Fruit fly (Drosophila melanogaster) whole organism, embryonic: ENCODE data around the gene PhKgamma.

Source experiments
- Abd-B ChIP-seq: fragments of 200-800 bp; sonication (Bioruptor generic); optimal IDR thresholded peaks from 2 replicates; lab custom pipeline; 2018; ENCODE audit warnings: missing biosample characterization, mild to moderate bottlenecking, missing genetic modification characterization, moderate library complexity
- CG10321 ChIP-seq: fragments of 200-800 bp; sonication (Bioruptor generic); IDR thresholded peaks from 2 replicates; pipeline ENCODE4 v1.3.6; 2022; ENCODE audit warnings: missing biosample characterization, missing genetic modification characterization
- CG10979 ChIP-seq: fragments of 200-800 bp; sonication (Bioruptor generic); optimal IDR thresholded peaks from 2 replicates; lab custom pipeline; 2018; ENCODE audit warnings: missing biosample characterization, mild to moderate bottlenecking, missing genetic modification characterization, moderate library complexity
- CG11093 ChIP-seq: fragments of 200-800 bp; sonication (Bioruptor generic); IDR thresholded peaks from 3 replicates; pipeline ENCODE4 v1.3.6; 2022; ENCODE audit warnings: missing biosample characterization, missing genetic modification characterization
- CG11398 ChIP-seq: fragments of 200-800 bp; sonication (Bioruptor generic); optimal IDR thresholded peaks from 2 replicates; lab custom pipeline; 2016; ENCODE audit warnings: missing biosample characterization, missing genetic modification characterization
- CG11695 ChIP-seq: fragments of 200-800 bp; sonication (Bioruptor generic); IDR thresholded peaks from 3 replicates; pipeline ENCODE4 v1.3.6; 2022; ENCODE audit warnings: missing biosample characterization, missing genetic modification characterization
- CG11696 ChIP-seq: fragments of 200-800 bp; sonication (Bioruptor generic); IDR thresholded peaks from 2 replicates; pipeline ENCODE4 v1.3.6; 2022; ENCODE audit warnings: missing biosample characterization, missing genetic modification characterization
- CG12071 ChIP-seq: fragments of 200-800 bp; sonication (Bioruptor generic); optimal IDR thresholded peaks from 3 replicates; lab custom pipeline; 2018; ENCODE audit warnings: missing biosample characterization, mild to moderate bottlenecking, missing genetic modification characterization
- CG12155 ChIP-seq: fragments of 200-800 bp; sonication (Bioruptor generic); optimal IDR thresholded peaks from 3 replicates; lab custom pipeline; 2016; ENCODE audit warnings: missing biosample characterization, missing genetic modification characterization
- CG12299 ChIP-seq: fragments of 200-800 bp; sonication (Bioruptor generic); optimal IDR thresholded peaks from 2 replicates; lab custom pipeline; 2018; ENCODE audit warnings: missing biosample characterization, mild to moderate bottlenecking, missing genetic modification characterization
- CG14014 ChIP-seq: fragments of 200-800 bp; sonication (Bioruptor generic); IDR thresholded peaks from 2 replicates; pipeline ENCODE4 v1.3.6; 2022; ENCODE audit warnings: missing biosample characterization, missing genetic modification characterization
- CG14710 ChIP-seq: fragments of 200-800 bp; sonication (Bioruptor generic); optimal IDR thresholded peaks from 3 replicates; lab custom pipeline; 2019; ENCODE audit warnings: missing biosample characterization, mild to moderate bottlenecking, missing genetic modification characterization, moderate library complexity
- CG15073 ChIP-seq: fragments of 200-800 bp; sonication (Bioruptor generic); optimal IDR thresholded peaks from 2 replicates; lab custom pipeline; 2016; ENCODE audit warnings: missing biosample characterization, missing genetic modification characterization
- CG15601 ChIP-seq: fragments of 200-800 bp; sonication (Bioruptor generic); optimal IDR thresholded peaks from 3 replicates; lab custom pipeline; 2019; ENCODE audit warnings: missing biosample characterization, mild to moderate bottlenecking, missing genetic modification characterization, moderate library complexity
- CG15696 ChIP-seq: fragments of 200-800 bp; sonication (Bioruptor generic); optimal IDR thresholded peaks from 2 replicates; lab custom pipeline; 2019; ENCODE audit warnings: missing biosample characterization, mild to moderate bottlenecking, missing genetic modification characterization, moderate library complexity
- CG18476 ChIP-seq: fragments of 200-800 bp; sonication (Bioruptor generic); optimal IDR thresholded peaks from 2 replicates; lab custom pipeline; 2016; ENCODE audit warnings: missing biosample characterization, mild to moderate bottlenecking, missing genetic modification characterization
- CG2120 ChIP-seq: fragments of 200-800 bp; sonication (Bioruptor generic); optimal IDR thresholded peaks from 3 replicates; lab custom pipeline; 2016; ENCODE audit warnings: missing biosample characterization, missing genetic modification characterization
- CG2202 ChIP-seq: fragments of 200-800 bp; sonication (Bioruptor generic); optimal IDR thresholded peaks from 2 replicates; lab custom pipeline; 2018; ENCODE audit warnings: missing biosample characterization, mild to moderate bottlenecking, missing genetic modification characterization
- CG6683 ChIP-seq: fragments of 200-800 bp; sonication (Bioruptor generic); optimal IDR thresholded peaks from 2 replicates; lab custom pipeline; 2017; ENCODE audit warnings: missing biosample characterization, mild to moderate bottlenecking, missing genetic modification characterization, missing genetic modification reagents
- CG6791 ChIP-seq: fragments of 200-800 bp; sonication (Bioruptor generic); IDR thresholded peaks from 3 replicates; pipeline ENCODE4 v1.3.6; 2022; ENCODE audit warnings: missing biosample characterization, missing genetic modification characterization; ENCODE audit not compliant: partially characterized antibody
- CG7357 ChIP-seq: fragments of 200-800 bp; sonication (Bioruptor generic); IDR thresholded peaks from 3 replicates; pipeline ENCODE4 v1.3.6; 2022; ENCODE audit warnings: missing biosample characterization, missing genetic modification characterization
- CG7786 ChIP-seq: fragments of 200-800 bp; sonication (Bioruptor generic); optimal IDR thresholded peaks from 2 replicates; lab custom pipeline; 2016; ENCODE audit warnings: missing biosample characterization, missing genetic modification characterization
- CG8944 ChIP-seq: fragments of 200-800 bp; sonication (Bioruptor generic); optimal IDR thresholded peaks from 3 replicates; lab custom pipeline; 2016; ENCODE audit warnings: missing biosample characterization, missing genetic modification characterization
- Deaf1 ChIP-seq: fragments of 200-800 bp; optimal IDR thresholded peaks from 3 replicates; lab custom pipeline; 2019; ENCODE audit warnings: missing biosample characterization, mild to moderate bottlenecking, missing genetic modification characterization, moderate library complexity
- Dip2 ChIP-seq: fragments of 200-800 bp; sonication (Bioruptor generic); IDR thresholded peaks from 2 replicates; pipeline ENCODE4 v1.3.6; 2022; ENCODE audit warnings: missing biosample characterization, missing genetic modification characterization
- Doc3 ChIP-seq: fragments of 200-800 bp; sonication (Bioruptor generic); IDR thresholded peaks from 3 replicates; pipeline ENCODE4 v1.3.6; 2022; ENCODE audit warnings: missing biosample characterization, missing genetic modification characterization; ENCODE audit not compliant: partially characterized antibody
- Fer2 ChIP-seq: fragments of 200-800 bp; sonication (Bioruptor generic); optimal IDR thresholded peaks from 2 replicates; lab custom pipeline; 2018; ENCODE audit warnings: missing biosample characterization, mild to moderate bottlenecking, missing genetic modification characterization, moderate library complexity
- Fer3 ChIP-seq: fragments of 200-800 bp; sonication (Bioruptor generic); optimal IDR thresholded peaks from 2 replicates; lab custom pipeline; 2018; ENCODE audit warnings: missing biosample characterization, mild to moderate bottlenecking, missing genetic modification characterization, moderate library complexity
- Ptx1 ChIP-seq: fragments of 200-800 bp; sonication (Bioruptor generic); IDR thresholded peaks from 2 replicates; pipeline ENCODE4 v1.3.6; 2022; ENCODE audit warnings: missing biosample characterization, missing genetic modification characterization
- Ravus ChIP-seq: fragments of 200-800 bp; sonication (Bioruptor generic); IDR thresholded peaks from 2 replicates; pipeline ENCODE4 v1.3.6; 2022; ENCODE audit warnings: missing biosample characterization, missing genetic modification characterization
- Sox100B ChIP-seq: fragments of 200-800 bp; sonication (Bioruptor generic); optimal IDR thresholded peaks from 3 replicates; lab custom pipeline; 2018; ENCODE audit warnings: missing biosample characterization, mild to moderate bottlenecking, missing genetic modification characterization
- TFAM ChIP-seq: fragments of 200-800 bp; sonication (Bioruptor generic); optimal IDR thresholded peaks from 2 replicates; lab custom pipeline; 2017; ENCODE audit warnings: missing biosample characterization, missing genetic modification characterization, inconsistent platforms
- ase ChIP-seq: fragments of 200-800 bp; sonication (Bioruptor generic); IDR thresholded peaks from 3 replicates; pipeline ENCODE4 v1.3.6; 2022; ENCODE audit warnings: missing biosample characterization, missing genetic modification characterization
- bsh ChIP-seq, 2 experiments: fragments of 200-800 bp; sonication (Bioruptor generic); optimal IDR thresholded peaks; 2 replicates each; lab custom pipeline; 2017 to 2018; ENCODE audit warnings: mild to moderate bottlenecking in 2 of 2, missing biosample characterization in 2 of 2, missing genetic modification characterization in 2 of 2, moderate library complexity in 1 of 2
- caup ChIP-seq: fragments of 200-800 bp; sonication (Bioruptor generic); optimal IDR thresholded peaks from 3 replicates; lab custom pipeline; 2017; ENCODE audit warnings: missing biosample characterization, mild to moderate bottlenecking, missing genetic modification characterization, moderate library complexity; ENCODE audit not compliant: severe bottlenecking
- crol ChIP-seq: fragments of 200-800 bp; sonication (Bioruptor generic); IDR thresholded peaks from 2 replicates; pipeline ENCODE4 v1.3.6; 2022; ENCODE audit warnings: missing biosample characterization, missing genetic modification characterization
- dysf ChIP-seq: fragments of 200-800 bp; sonication (Bioruptor generic); IDR thresholded peaks from 3 replicates; pipeline ENCODE4 v1.3.6; 2022; ENCODE audit warnings: missing biosample characterization, missing genetic modification characterization
- ftz-f1 ChIP-seq: fragments of 200-800 bp; sonication (Bioruptor generic); optimal IDR thresholded peaks from 2 replicates; lab custom pipeline; 2016; ENCODE audit warnings: missing biosample characterization, missing genetic modification characterization
- gce ChIP-seq: fragments of 200-800 bp; sonication (Bioruptor generic); IDR thresholded peaks from 3 replicates; pipeline ENCODE4 v1.3.6; 2022; ENCODE audit warnings: missing biosample characterization, missing genetic modification characterization
- jumu ChIP-seq: fragments of 200-800 bp; sonication (Bioruptor generic); optimal IDR thresholded peaks from 3 replicates; lab custom pipeline; 2016; ENCODE audit warnings: missing biosample characterization, missing genetic modification characterization
- nau ChIP-seq: fragments of 200-800 bp; sonication (Bioruptor generic); optimal IDR thresholded peaks from 3 replicates; lab custom pipeline; 2017; ENCODE audit warnings: missing biosample characterization, mild to moderate bottlenecking, missing genetic modification characterization, missing genetic modification reagents
- nerfin-2 ChIP-seq: fragments of 200-800 bp; sonication (Bioruptor generic); IDR thresholded peaks from 2 replicates; pipeline ENCODE4 v1.3.6; 2022; ENCODE audit warnings: missing biosample characterization, missing genetic modification characterization; ENCODE audit not compliant: partially characterized antibody
- pan ChIP-seq, 4 experiments: fragments of >200 bp in 3 of 4; fragments of 200-800 bp in 1 of 4; sonication (Bioruptor generic) in 1 of 4; optimal IDR thresholded peaks in 3 of 4; IDR thresholded peaks in 1 of 4; 2 replicates each; pipeline versions ENCODE4 v1.3.6 to Lab custom; 2017 to 2022; ENCODE audit warnings: missing biosample characterization in 2 of 4, missing genetic modification characterization in 2 of 4, mixed read lengths in 1 of 4
- psq ChIP-seq: fragments of 200-800 bp; sonication (Bioruptor generic); optimal IDR thresholded peaks from 2 replicates; lab custom pipeline; 2017; ENCODE audit warnings: missing biosample characterization, missing genetic modification characterization
- pum ChIP-seq: fragments of 200-800 bp; sonication (Bioruptor generic); optimal IDR thresholded peaks from 2 replicates; lab custom pipeline; 2016; ENCODE audit warnings: missing biosample characterization, missing genetic modification characterization
- rib ChIP-seq: fragments of 200-800 bp; sonication (Bioruptor generic); IDR thresholded peaks from 2 replicates; pipeline ENCODE4 v1.3.6; 2022; ENCODE audit warnings: missing biosample characterization, missing genetic modification characterization
- run ChIP-seq: fragments of 200-800 bp; sonication (Bioruptor generic); optimal IDR thresholded peaks from 3 replicates; lab custom pipeline; 2018; ENCODE audit warnings: missing biosample characterization, mild to moderate bottlenecking, missing genetic modification characterization
- sd ChIP-seq: fragments of 200-800 bp; sonication (Bioruptor generic); optimal IDR thresholded peaks from 3 replicates; lab custom pipeline; 2018; ENCODE audit warnings: missing biosample characterization, mild to moderate bottlenecking, missing genetic modification characterization, moderate library complexity
- sens-2 ChIP-seq: fragments of 200-800 bp; sonication (Bioruptor generic); IDR thresholded peaks from 2 replicates; pipeline ENCODE4 v1.3.6; 2022; ENCODE audit warnings: missing biosample characterization, missing genetic modification characterization
- sob ChIP-seq: fragments of 200-800 bp; sonication (Bioruptor generic); IDR thresholded peaks from 2 replicates; pipeline ENCODE4 v1.3.6; 2022; ENCODE audit warnings: missing biosample characterization, missing genetic modification characterization
- vvl ChIP-seq: fragments of 200-800 bp; sonication (Bioruptor generic); IDR thresholded peaks from 2 replicates; pipeline ENCODE4 v1.3.6; 2022; ENCODE audit warnings: missing biosample characterization, missing genetic modification characterization

The PhKgamma gene

DNA sequence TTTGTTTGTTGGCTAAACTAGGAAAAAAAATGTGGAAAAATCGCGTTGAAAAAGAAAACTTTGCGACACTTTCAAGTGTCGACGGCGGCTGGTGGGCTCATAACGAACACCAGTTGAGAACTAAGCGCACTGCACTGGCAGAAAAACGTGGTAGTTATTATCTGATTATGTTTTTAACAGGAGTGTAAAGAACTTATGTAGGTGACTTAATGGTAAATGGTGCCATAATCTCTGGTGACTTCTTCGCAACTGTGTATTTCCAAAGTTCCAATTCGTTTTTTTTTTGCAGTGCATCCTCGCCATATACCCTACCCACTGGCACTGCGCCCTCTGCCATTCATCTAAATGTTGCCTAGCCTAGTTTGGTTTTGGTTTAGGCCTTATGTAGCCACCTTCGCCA, 41.9 kb upstream of the PhKgamma start (continued):
- TF ChIP-seq CG15073 (GFP tag; lab: Kevin White, UChicago), result no peak
- no peak for TF ChIP-seq CG12155 (GFP tag; lab: Kevin White, UChicago)
- TF ChIP-seq CG14014 (GFP tag; lab: Robert Waterston, UW), result no peak
- no peak for TF ChIP-seq CG12071
- no peak for TF ChIP-seq run (tag; lab: Kevin White, UChicago)
- 0 out of 3 replicates have a peak, but pooled peaks have one; percentile 17 for TF ChIP-seq dysf (GFP tag; lab: Robert Waterston, UW)
- peak; percentile 21 for TF ChIP-seq CG2120 (GFP tag; lab: Kevin White, UChicago)
- TF ChIP-seq CG8944, result no peak
- 0 out of 2 replicates have a peak, but pooled peaks have one; percentile 12 for TF ChIP-seq sob (GFP tag; lab: Robert Waterston, UW)
- TF ChIP-seq Doc3 (GFP tag; lab: Robert Waterston, UW), result no peak
- TF ChIP-seq CG15601 (tag; lab: Kevin White, UChicago), result no peak
- no peak for TF ChIP-seq CG11696 (GFP tag; lab: Robert Waterston, UW)
- TF ChIP-seq TFAM, result no peak
- TF ChIP-seq CG7786 (GFP tag; lab: Kevin White, UChicago), result no peak
- TF ChIP-seq sens-2 (GFP tag; lab: Robert Waterston, UW), result no peak
- TF ChIP-seq nerfin-2 (GFP tag; lab: Robert Waterston, UW), result no peak
- TF ChIP-seq Deaf1 (tag; lab: Kevin White, UChicago), result no peak
- no peak for TF ChIP-seq CG15696
- no peak for TF ChIP-seq nau
- no peak for TF ChIP-seq CG11398 (GFP tag; lab: Kevin White, UChicago)
- TF ChIP-seq pum (GFP tag; lab: Kevin White, UChicago), result no peak
- TF ChIP-seq Fer2 (tag; lab: Kevin White, UChicago), result no peak
- TF ChIP-seq caup (GFP tag; lab: Kevin White, UChicago), result no peak
- TF ChIP-seq psq, result no peak
- no peak for TF ChIP-seq crol (GFP tag; lab: Robert Waterston, UW)
- no peak for TF ChIP-seq CG6683 (GFP tag; lab: Kevin White, UChicago)
- TF ChIP-seq CG10979 (tag; lab: Kevin White, UChicago), result peak; percentile 25
- no peak for TF ChIP-seq CG7357
- 0 out of 2 replicates have a peak, but pooled peaks have one; percentile 31 for TF ChIP-seq vvl (GFP tag; lab: Robert Waterston, UW)
- no peak for TF ChIP-seq Abd-B
- no peak for TF ChIP-seq Sox100B
- no peak for TF ChIP-seq CG10321
- no peak for TF ChIP-seq ftz-f1 (GFP tag; lab: Kevin White, UChicago)
- no peak for TF ChIP-seq Dip2 (GFP tag; lab: Robert Waterston, UW)
- TF ChIP-seq gce (GFP tag; lab: Robert Waterston, UW), result no peak
- no peak for TF ChIP-seq sd (tag; lab: Kevin White, UChicago)
- no peak for TF ChIP-seq pan (optimal IDR thresholded peaks at IDR 0.05; lab: Kevin White, UChicago)
- peak in 1 of 2 experiments; percentile 38 for TF ChIP-seq pan (GFP tag; optimal IDR thresholded peaks at IDR 0.05 in 1 of 2, IDR thresholded peaks at IDR 0.05 in 1 of 2)
- TF ChIP-seq CG18476 (GFP tag; lab: Kevin White, UChicago), result no peak
- no peak for TF ChIP-seq CG11695
- TF ChIP-seq bsh (GFP tag; optimal IDR thresholded peaks at IDR 0.05; lab: Kevin White, UChicago), result peak in 1 of 2 experiments; percentile 47
- no peak for TF ChIP-seq Ravus
- TF ChIP-seq Fer3, result no peak
- no peak for TF ChIP-seq CG12299
- TF ChIP-seq CG14710 (tag; lab: Kevin White, UChicago), result no peak
- TF ChIP-seq CG6791 (GFP tag; lab: Robert Waterston, UW), result no peak
- TF ChIP-seq Ptx1 (GFP tag; lab: Robert Waterston, UW), result peak; percentile 32; the same call in 1 of the 2 replicates
- TF ChIP-seq CG2202 (tag; lab: Kevin White, UChicago), result no peak
- TF ChIP-seq ase (GFP tag; lab: Robert Waterston, UW), result no peak
- no peak for TF ChIP-seq CG11093 (GFP tag; lab: Robert Waterston, UW)
- peak; percentile 13 for TF ChIP-seq jumu (GFP tag; lab: Kevin White, UChicago)
- no peak for TF ChIP-seq rib (GFP tag; lab: Robert Waterston, UW)
